Worm (Caenorhabditis elegans): ENCODE results near the gene Y71H2B.5.

DNA sequence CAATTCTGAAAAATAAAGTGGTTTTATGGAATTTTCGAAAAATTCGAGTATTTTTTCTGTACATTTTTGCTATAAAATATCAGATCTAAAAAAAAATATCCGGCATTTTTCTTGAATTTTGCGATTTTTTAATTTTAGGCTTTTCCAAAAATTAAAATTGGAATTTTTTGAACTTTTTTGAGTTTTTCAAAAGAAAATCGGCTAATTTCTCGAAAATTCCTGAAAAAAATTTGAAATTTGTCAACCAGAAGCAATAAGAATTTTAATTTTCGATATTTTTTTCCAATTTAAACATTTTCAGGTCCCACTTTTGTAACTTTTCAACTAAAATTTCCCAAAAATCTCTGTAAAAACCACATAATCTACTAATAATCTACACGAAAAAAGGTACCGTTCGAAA is 4.1 kb upstream of the Y71H2B.5 start, which contains the start of gene Y71H2B.11:
- TF ChIP-seq nhr-67 (tag; optimal IDR thresholded peaks at IDR 0.05) = no peak
- no peak for TF ChIP-seq nhr-11 (tag; optimal IDR thresholded peaks at IDR 0.05)
- no peak for TF ChIP-seq sea-2 (GFP tag; optimal IDR thresholded peaks at IDR 0.05)
- no peak for TF ChIP-seq tbx-2 (tag; optimal IDR thresholded peaks at IDR 0.05)
- no peak for TF ChIP-seq eor-1 (tag; optimal IDR thresholded peaks at IDR 0.05)
- TF ChIP-seq nhr-12 (tag; optimal IDR thresholded peaks at IDR 0.05) = no peak
- no peak for TF ChIP-seq unc-62 (GFP tag; optimal IDR thresholded peaks at IDR 0.05)
- no peak for TF ChIP-seq ama-1 (optimal IDR thresholded peaks at IDR 0.05)
- TF ChIP-seq nhr-23 (tag; optimal IDR thresholded peaks at IDR 0.05) = no peak

Measured in whole organism, L3 larva.